Worm (Caenorhabditis elegans) whole organism, young adult: ENCODE results near the gene Y41G9A.5.
A peak's percentile ranks its signal among the peaks of the same experiment; 100 is the strongest.

Experiments used
- C17E4.6 ChIP-seq: fragments of 200-800 bp; sonication (Bioruptor generic); IDR thresholded peaks from 2 replicates; pipeline ENCODE4 v1.3.6; 2022; ENCODE audit warnings: missing genetic modification reagents, missing genetic modification characterization, missing compliant biosample characterization
- dpl-1 ChIP-seq: fragments of 150-350 bp; optimal IDR thresholded peaks from 2 replicates; lab custom pipeline; 2014; ENCODE audit warnings: missing biosample characterization, missing genetic modification reagents, missing genetic modification characterization
- egrh-3 ChIP-seq: fragments of 200-800 bp; sonication (Bioruptor generic); IDR thresholded peaks from 2 replicates; pipeline ENCODE4 v1.3.6; 2022; ENCODE audit warnings: missing genetic modification reagents, missing genetic modification characterization, missing compliant biosample characterization
- hmg-20 ChIP-seq: fragments of 200-800 bp; sonication (Bioruptor generic); IDR thresholded peaks from 2 replicates; pipeline ENCODE4 v1.3.6; 2022; ENCODE audit warnings: missing genetic modification reagents, missing genetic modification characterization, missing compliant biosample characterization
- nfya-2 ChIP-seq: fragments of 200-800 bp; sonication (Bioruptor generic); IDR thresholded peaks from 2 replicates; pipeline ENCODE4 v1.3.6; 2022; ENCODE audit warnings: missing genetic modification reagents, missing genetic modification characterization, missing compliant biosample characterization
- nfyb-1 ChIP-seq: fragments of 200-800 bp; sonication (Bioruptor generic); IDR thresholded peaks from 2 replicates; pipeline ENCODE4 v1.3.6; 2022; ENCODE audit warnings: missing genetic modification reagents, missing genetic modification characterization, missing compliant biosample characterization
- snpc-4 ChIP-seq, 5 experiments: fragments of 150-350 bp in 1 of 5; sonication (generic microtip) in 4 of 5; optimal IDR thresholded peaks; 2 replicates each; lab custom pipeline; 2014 to 2018; ENCODE audit warnings: missing genetic modification characterization in 5 of 5, missing biosample characterization in 3 of 5, antibody characterized with exemption in 2 of 5, mild to moderate bottlenecking in 2 of 5, missing compliant biosample characterization in 2 of 5, missing genotype in 2 of 5, moderate library complexity in 2 of 5, missing genetic modification reagents in 1 of 5
- tbx-9 ChIP-seq: sonication (generic microtip); optimal IDR thresholded peaks from 2 replicates; lab custom pipeline; 2016; ENCODE audit warnings: borderline replicate concordance, missing genetic modification characterization, inconsistent platforms, missing compliant biosample characterization
- ztf-3 ChIP-seq: fragments of 200-800 bp; sonication (Bioruptor generic); optimal IDR thresholded peaks from 2 replicates; lab custom pipeline; 2018; ENCODE audit warnings: mild to moderate bottlenecking, missing genetic modification characterization, missing compliant biosample characterization

- TF ChIP-seq C17E4.6 (GFP tag; lab: Robert Waterston, UW) (no peak), egrh-3 (peak; percentile 74; the same call in 1 of the 2 replicates), ztf-3 (GFP tag; lab: Kevin White, UChicago) (no peak), nfya-2 (GFP tag; lab: Robert Waterston, UW) (no peak), nfyb-1 (GFP tag; lab: Robert Waterston, UW) (no peak), snpc-4 (GFP tag; optimal IDR thresholded peaks at IDR 0.05; lab: Kevin White, UChicago) (no peak), snpc-4 (tag; optimal IDR thresholded peaks at IDR 0.05; lab: Kevin White, UChicago) (no peak), dpl-1 (GFP tag; lab: Kevin White, UChicago) (no peak), tbx-9 (tag; lab: Kevin White, UChicago) (no peak), hmg-20 (GFP tag; lab: Robert Waterston, UW) (no peak)
Observed at ce11 chrX:2907296-2907873, 39.1 kb upstream of the Y41G9A.5 start.
